Worm (Caenorhabditis elegans) whole organism, L1 larva: ENCODE results near the gene srh-127.

Experiments
- C34B4.2 ChIP-seq: sonication (generic microtip); optimal IDR thresholded peaks from 2 replicates; lab custom pipeline; 2017; ENCODE audit warnings: mild to moderate bottlenecking, missing genetic modification characterization, missing compliant biosample characterization
- ama-1 ChIP-seq: fragments of 150-350 bp; optimal IDR thresholded peaks from 2 replicates; lab custom pipeline; 2014
- nhr-12 ChIP-seq: sonication (generic microtip); optimal IDR thresholded peaks from 2 replicates; lab custom pipeline; 2017; ENCODE audit warnings: missing biosample characterization, missing genetic modification characterization
- nhr-237 ChIP-seq: fragments of 150-350 bp; optimal IDR thresholded peaks from 2 replicates; lab custom pipeline; 2014; ENCODE audit warnings: missing biosample characterization, missing genetic modification characterization
- nhr-76 ChIP-seq: sonication (generic microtip); optimal IDR thresholded peaks from 2 replicates; lab custom pipeline; 2017; ENCODE audit warnings: missing biosample characterization, missing genetic modification characterization
- nhr-90 ChIP-seq: sonication (generic microtip); optimal IDR thresholded peaks from 2 replicates; lab custom pipeline; 2016; ENCODE audit warnings: mild to moderate bottlenecking, missing genetic modification characterization, missing compliant biosample characterization; ENCODE audit not compliant: poor library complexity
- rnt-1 ChIP-seq: sonication (generic microtip); optimal IDR thresholded peaks from 2 replicates; lab custom pipeline; 2016; ENCODE audit warnings: mild to moderate bottlenecking, missing genetic modification characterization, moderate library complexity, missing compliant biosample characterization
- sox-4 ChIP-seq: sonication (generic microtip); optimal IDR thresholded peaks from 2 replicates; lab custom pipeline; 2016; ENCODE audit warnings: missing genetic modification characterization, missing compliant biosample characterization
- unc-62 ChIP-seq: fragments of 150-350 bp; optimal IDR thresholded peaks from 2 replicates; lab custom pipeline; 2014; ENCODE audit warnings: missing biosample characterization, missing genetic modification reagents, missing genetic modification characterization
- xbp-1 ChIP-seq: sonication (generic microtip); optimal IDR thresholded peaks from 2 replicates; lab custom pipeline; 2016; ENCODE audit warnings: missing genetic modification characterization, missing compliant biosample characterization
- ztf-4 ChIP-seq: fragments of 150-350 bp; optimal IDR thresholded peaks from 2 replicates; lab custom pipeline; 2014; ENCODE audit warnings: missing biosample characterization, missing genetic modification characterization

DNA sequence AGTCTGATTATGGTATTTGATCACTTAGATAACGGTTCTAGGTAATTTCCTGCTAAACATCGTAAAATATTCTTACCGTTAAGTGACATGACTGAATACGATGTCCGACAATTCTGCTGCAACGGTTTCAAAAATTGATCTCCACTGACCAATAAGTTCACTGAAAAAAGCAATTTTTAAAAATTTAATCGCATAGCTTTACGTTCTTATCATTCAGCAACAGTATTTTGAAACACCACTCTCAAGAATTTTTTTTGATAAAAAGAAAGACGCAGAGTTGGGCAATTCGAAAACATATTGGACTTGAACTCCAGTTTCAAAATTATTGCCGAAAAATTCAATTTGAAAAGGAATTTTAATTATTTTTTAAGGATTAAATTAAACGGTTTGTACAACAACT is 34.5 kb downstream of the srh-127 start, which contains the start of gene C31B8.12:
- TF ChIP-seq xbp-1 (tag; lab: Kevin White, UChicago) (no peak), nhr-76 (tag; lab: Kevin White, UChicago) (no peak), nhr-12 (no peak), ama-1 (no peak), ztf-4 (no peak), C34B4.2 (tag; lab: Kevin White, UChicago) (no peak), nhr-237 (tag; lab: Kevin White, UChicago) (no peak), sox-4 (tag; lab: Kevin White, UChicago) (no peak), nhr-90 (tag; lab: Kevin White, UChicago) (no peak), rnt-1 (no peak), unc-62 (GFP tag; lab: Kevin White, UChicago) (no peak)
